Fruit fly (Drosophila melanogaster): ENCODE data around the gene Ubx.

DNA sequence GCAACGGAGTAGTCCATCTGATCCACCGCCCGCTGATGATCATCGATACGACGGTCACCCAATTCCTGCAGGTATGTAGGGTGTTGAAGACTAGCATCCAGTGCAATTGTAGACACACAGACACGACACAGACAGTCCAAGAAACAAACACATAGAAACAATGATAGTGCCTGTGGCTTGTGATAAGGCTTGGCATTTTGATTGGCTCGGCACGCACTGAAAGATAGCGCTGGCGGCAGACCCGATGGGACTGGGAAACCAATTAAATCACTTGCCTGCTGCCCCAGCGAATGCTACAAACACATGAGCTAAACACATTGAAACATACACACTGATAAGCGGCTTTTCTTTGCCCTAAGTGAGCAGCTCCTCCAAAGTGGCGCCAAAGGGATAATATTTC is 101.5 kb downstream of the Ubx start:
- TF ChIP-seq h (optimal IDR thresholded peaks at IDR 0.05) (no peak), Sin3A (optimal IDR thresholded peaks at IDR 0.05) (no peak), insv (optimal IDR thresholded peaks at IDR 0.05) (no peak), ttk (optimal IDR thresholded peaks at IDR 0.05) (no peak), psq (optimal IDR thresholded peaks at IDR 0.05) (no peak), Myc (optimal IDR thresholded peaks at IDR 0.05) (no peak)

All from Kc167 (cell line).